Worm (Caenorhabditis elegans): ENCODE data around the gene ndua-8.

DNA sequence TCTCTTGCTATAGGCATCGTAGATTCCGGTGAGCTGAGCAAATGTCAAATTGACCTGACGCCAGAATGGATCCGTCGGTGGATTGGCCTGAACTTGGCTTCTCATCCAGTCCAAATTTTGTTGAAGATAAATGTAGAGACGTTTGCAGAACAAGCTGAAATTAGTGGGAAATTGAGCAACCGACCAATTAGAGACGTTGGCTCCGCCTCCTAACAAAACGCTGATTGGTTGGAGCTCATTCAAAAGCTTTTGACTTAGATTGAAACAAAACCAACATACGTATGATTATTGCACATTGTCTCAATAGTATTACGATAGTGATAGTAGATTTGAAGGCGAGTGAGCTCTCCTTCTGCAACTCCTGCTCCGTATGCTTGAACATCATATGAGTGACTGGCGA is 22.4 kb upstream of the ndua-8 start:
- TF ChIP-seq hlh-11 (tag; optimal IDR thresholded peaks at IDR 0.05) = no peak
- TF ChIP-seq vab-7 (GFP tag; IDR thresholded peaks at IDR 0.05) = no peak
- no peak for TF ChIP-seq ceh-82 (tag; optimal IDR thresholded peaks at IDR 0.05)
- no peak for TF ChIP-seq tag-97 (GFP tag; IDR thresholded peaks at IDR 0.05)
- no peak for TF ChIP-seq ama-1 (optimal IDR thresholded peaks at IDR 0.05)
- TF ChIP-seq fos-1 (tag; optimal IDR thresholded peaks at IDR 0.05) = no peak
- no peak for TF ChIP-seq nhr-42 (GFP tag; IDR thresholded peaks at IDR 0.05)
- no peak for TF ChIP-seq nhr-25 (tag; optimal IDR thresholded peaks at IDR 0.05; ENCODE audit: borderline replicate concordance, insufficient read depth)
- no peak for TF ChIP-seq ZK546.5 (tag; optimal IDR thresholded peaks at IDR 0.05)
- no peak for TF ChIP-seq ceh-44 (GFP tag; IDR thresholded peaks at IDR 0.05)
- no peak for TF ChIP-seq ces-1 (GFP tag; optimal IDR thresholded peaks at IDR 0.05)

Data from whole organism, L4 larva.